Fruit fly (Drosophila melanogaster) whole organism, embryonic: ENCODE measurements around the gene sno.

ENCODE experiments used
- Awh ChIP-seq: fragments of 200-800 bp; sonication (Bioruptor generic); IDR thresholded peaks from 2 replicates; pipeline ENCODE4, ENCODE4 v1.3.6; 2022; ENCODE audit warnings: missing biosample characterization, missing genetic modification characterization
- BEAF-32 ChIP-seq: fragments of 200-800 bp; sonication (Bioruptor generic); optimal IDR thresholded peaks from 3 replicates; lab custom pipeline; 2017; ENCODE audit warnings: missing biosample characterization, missing genetic modification characterization, mild to moderate bottlenecking, moderate library complexity, missing genetic modification reagents
- Bgb ChIP-seq: fragments of 200-800 bp; sonication (Bioruptor generic); IDR thresholded peaks from 2 replicates; pipeline ENCODE4 v1.3.6; 2022; ENCODE audit warnings: missing biosample characterization, missing genetic modification characterization; ENCODE audit not compliant: partially characterized antibody
- CG10366 ChIP-seq: fragments of 200-800 bp; sonication (Bioruptor generic); IDR thresholded peaks from 2 replicates; pipeline ENCODE4 v1.3.6; 2022; ENCODE audit warnings: missing biosample characterization, missing genetic modification characterization
- CG11247 ChIP-seq: fragments of 200-800 bp; sonication (Bioruptor generic); IDR thresholded peaks from 2 replicates; pipeline ENCODE4 v1.3.6; 2022; ENCODE audit warnings: missing biosample characterization, missing genetic modification characterization
- CG11398 ChIP-seq: fragments of 200-800 bp; sonication (Bioruptor generic); optimal IDR thresholded peaks from 2 replicates; lab custom pipeline; 2016; ENCODE audit warnings: missing biosample characterization, missing genetic modification characterization
- CG11504 ChIP-seq: fragments of 200-800 bp; sonication (Bioruptor generic); optimal IDR thresholded peaks from 3 replicates; lab custom pipeline; 2019; ENCODE audit warnings: missing biosample characterization, mild to moderate bottlenecking, missing genetic modification characterization, moderate library complexity
- CG17359 ChIP-seq: fragments of 200-800 bp; sonication (Bioruptor generic); optimal IDR thresholded peaks from 3 replicates; lab custom pipeline; 2018; ENCODE audit warnings: missing biosample characterization, mild to moderate bottlenecking, missing genetic modification characterization, moderate library complexity
- CG17612 ChIP-seq: fragments of 200-800 bp; sonication (Bioruptor generic); IDR thresholded peaks from 2 replicates; pipeline ENCODE4 v1.3.6; 2022; ENCODE audit warnings: missing biosample characterization, missing genetic modification characterization
- CG2202 ChIP-seq: fragments of 200-800 bp; sonication (Bioruptor generic); optimal IDR thresholded peaks from 2 replicates; lab custom pipeline; 2018; ENCODE audit warnings: missing biosample characterization, mild to moderate bottlenecking, missing genetic modification characterization
- CG31365 ChIP-seq: fragments of 200-800 bp; sonication (Bioruptor generic); optimal IDR thresholded peaks from 2 replicates; lab custom pipeline; 2018; ENCODE audit warnings: missing biosample characterization, mild to moderate bottlenecking, missing genetic modification characterization
- CG32532 ChIP-seq: fragments of 200-800 bp; sonication (Bioruptor generic); IDR thresholded peaks from 2 replicates; pipeline ENCODE4 v1.3.6; 2022; ENCODE audit warnings: missing biosample characterization, missing genetic modification characterization
- CG3407 ChIP-seq: fragments of 200-800 bp; sonication (Bioruptor generic); optimal IDR thresholded peaks from 2 replicates; lab custom pipeline; 2018; ENCODE audit warnings: missing biosample characterization, mild to moderate bottlenecking, missing genetic modification characterization
- CG34224 ChIP-seq: fragments of 200-800 bp; sonication (Bioruptor generic); IDR thresholded peaks from 3 replicates; pipeline ENCODE4 v1.3.6; 2022; ENCODE audit warnings: missing biosample characterization, missing genetic modification characterization; ENCODE audit not compliant: partially characterized antibody
- CG42726 ChIP-seq: fragments of 200-800 bp; sonication (Bioruptor generic); IDR thresholded peaks from 2 replicates; pipeline ENCODE4 v1.3.6; 2022; ENCODE audit warnings: missing biosample characterization, missing genetic modification characterization; ENCODE audit not compliant: partially characterized antibody
- CG6765 ChIP-seq: fragments of 200-800 bp; sonication (Bioruptor generic); optimal IDR thresholded peaks from 3 replicates; lab custom pipeline; 2017; ENCODE audit warnings: missing biosample characterization, mild to moderate bottlenecking, missing genetic modification characterization
- CG6854 ChIP-seq: fragments of 200-800 bp; sonication (Bioruptor generic); optimal IDR thresholded peaks from 3 replicates; lab custom pipeline; 2017; ENCODE audit warnings: missing biosample characterization, mild to moderate bottlenecking, missing genetic modification characterization
- CG8089 ChIP-seq: fragments of 200-800 bp; sonication (Bioruptor generic); optimal IDR thresholded peaks from 3 replicates; lab custom pipeline; 2016; ENCODE audit warnings: missing biosample characterization, missing genetic modification characterization
- CG8765 ChIP-seq: fragments of 200-800 bp; sonication (Bioruptor generic); IDR thresholded peaks from 2 replicates; pipeline ENCODE4 v1.3.6; 2022; ENCODE audit warnings: missing biosample characterization, missing genetic modification characterization
- Chrac-16 ChIP-seq: fragments of 200-800 bp; sonication (Bioruptor generic); optimal IDR thresholded peaks from 3 replicates; lab custom pipeline; 2016; ENCODE audit warnings: missing biosample characterization, missing genetic modification characterization
- Dll ChIP-seq: fragments of 200-800 bp; sonication (Bioruptor generic); IDR thresholded peaks from 4 replicates; pipeline ENCODE4 v1.3.6; 2022; ENCODE audit warnings: missing biosample characterization, missing genetic modification characterization; ENCODE audit not compliant: partially characterized antibody
- Dp ChIP-seq: fragments of 200-800 bp; sonication (Bioruptor generic); optimal IDR thresholded peaks from 2 replicates; lab custom pipeline; 2018; ENCODE audit warnings: missing biosample characterization, mild to moderate bottlenecking, missing genetic modification characterization, moderate library complexity
- Dref ChIP-seq: fragments of 200-800 bp; sonication (Bioruptor generic); IDR thresholded peaks from 2 replicates; pipeline ENCODE4 v1.3.6; 2022; ENCODE audit warnings: missing biosample characterization, missing genetic modification characterization
- Hey ChIP-seq: fragments of 200-800 bp; sonication (Bioruptor generic); optimal IDR thresholded peaks from 3 replicates; lab custom pipeline; 2018; ENCODE audit warnings: missing biosample characterization, mild to moderate bottlenecking, missing genetic modification characterization
- Hsf ChIP-seq: fragments of 200-800 bp; sonication (Bioruptor generic); optimal IDR thresholded peaks from 3 replicates; lab custom pipeline; 2016; ENCODE audit warnings: missing biosample characterization, missing genetic modification characterization
- Lpt ChIP-seq: fragments of >200 bp; optimal IDR thresholded peaks from 2 replicates; lab custom pipeline; 2018; ENCODE audit warnings: missing biosample characterization, missing genetic modification characterization
- NfI ChIP-seq: fragments of 200-800 bp; sonication (Bioruptor generic); optimal IDR thresholded peaks from 3 replicates; lab custom pipeline; 2018; ENCODE audit warnings: missing biosample characterization, mild to moderate bottlenecking, missing genetic modification characterization, moderate library complexity
- Oaz ChIP-seq: fragments of 200-800 bp; sonication (Bioruptor generic); IDR thresholded peaks from 2 replicates; pipeline ENCODE4 v1.3.6; 2022; ENCODE audit warnings: missing biosample characterization, missing genetic modification characterization
- Scr ChIP-seq: fragments of 200-800 bp; sonication (Bioruptor generic); IDR thresholded peaks from 2 replicates; pipeline ENCODE4 v1.3.6; 2022; ENCODE audit warnings: missing biosample characterization, missing genetic modification characterization; ENCODE audit not compliant: partially characterized antibody
- Side ChIP-seq: fragments of 200-800 bp; sonication (Bioruptor generic); optimal IDR thresholded peaks from 2 replicates; lab custom pipeline; 2016; ENCODE audit warnings: missing biosample characterization, missing genetic modification characterization
- Sox102F ChIP-seq: fragments of 200-800 bp; sonication (Bioruptor generic); optimal IDR thresholded peaks from 2 replicates; lab custom pipeline; 2018; ENCODE audit warnings: missing biosample characterization, mild to moderate bottlenecking, missing genetic modification characterization, moderate library complexity
- Sry-δ ChIP-seq: fragments of 200-800 bp; sonication (Bioruptor generic); optimal IDR thresholded peaks from 2 replicates; lab custom pipeline; 2016; ENCODE audit warnings: missing biosample characterization, missing genetic modification characterization
- YL-1 ChIP-seq: fragments of 200-800 bp; sonication (Bioruptor generic); optimal IDR thresholded peaks from 3 replicates; lab custom pipeline; 2017; ENCODE audit warnings: missing biosample characterization, mild to moderate bottlenecking, missing genetic modification characterization
- al ChIP-seq: fragments of 200-800 bp; sonication (Bioruptor generic); IDR thresholded peaks from 2 replicates; pipeline ENCODE4 v1.3.6; 2022; ENCODE audit warnings: missing biosample characterization, missing genetic modification characterization
- amos ChIP-seq: fragments of 200-800 bp; sonication (Bioruptor generic); IDR thresholded peaks from 2 replicates; pipeline ENCODE4 v1.3.6; 2022; ENCODE audit warnings: missing biosample characterization, missing genetic modification characterization; ENCODE audit not compliant: partially characterized antibody
- ash1 ChIP-seq: fragments of 200-800 bp; sonication (Bioruptor generic); optimal IDR thresholded peaks from 2 replicates; lab custom pipeline; 2018; ENCODE audit warnings: missing biosample characterization, mild to moderate bottlenecking, missing genetic modification characterization
- ato ChIP-seq: fragments of 200-800 bp; sonication (Bioruptor generic); IDR thresholded peaks from 2 replicates; pipeline ENCODE4 v1.3.6; 2022; ENCODE audit warnings: missing biosample characterization, missing genetic modification characterization; ENCODE audit not compliant: partially characterized antibody
- bbx ChIP-seq: fragments of 200-800 bp; sonication (Bioruptor generic); IDR thresholded peaks from 2 replicates; pipeline ENCODE4 v1.3.6; 2022; ENCODE audit warnings: missing biosample characterization, missing genetic modification characterization; ENCODE audit not compliant: partially characterized antibody
- chinmo ChIP-seq: fragments of 200-800 bp; sonication (Bioruptor generic); IDR thresholded peaks from 4 replicates; pipeline ENCODE4 v1.3.6; 2022; ENCODE audit warnings: missing biosample characterization, missing genetic modification characterization; ENCODE audit not compliant: partially characterized antibody
- ci ChIP-seq: fragments of 200-800 bp; sonication (Bioruptor generic); IDR thresholded peaks from 3 replicates; pipeline ENCODE4 v1.3.6; 2022; ENCODE audit warnings: missing biosample characterization, missing genetic modification characterization
- dan ChIP-seq: fragments of 200-800 bp; sonication (Bioruptor generic); IDR thresholded peaks from 2 replicates; pipeline ENCODE4 v1.3.6; 2022; ENCODE audit warnings: missing biosample characterization, missing genetic modification characterization
- dysf ChIP-seq: fragments of 200-800 bp; sonication (Bioruptor generic); IDR thresholded peaks from 3 replicates; pipeline ENCODE4 v1.3.6; 2022; ENCODE audit warnings: missing biosample characterization, missing genetic modification characterization
- esg ChIP-seq: fragments of 200-800 bp; sonication (Bioruptor generic); conservative IDR thresholded peaks from 2 replicates; pipeline ENCODE4 v1.3.6; 2022; ENCODE audit warnings: missing biosample characterization, missing genetic modification characterization
- eve ChIP-seq, 2 experiments: fragments of >200 bp; optimal IDR thresholded peaks; 2 replicates each; lab custom pipeline; 2017; ENCODE audit warnings: missing biosample characterization in 2 of 2, missing genetic modification characterization in 2 of 2
- gem ChIP-seq: fragments of 200-800 bp; sonication (Bioruptor generic); optimal IDR thresholded peaks from 2 replicates; lab custom pipeline; 2019; ENCODE audit warnings: missing biosample characterization, mild to moderate bottlenecking, missing genetic modification characterization, moderate library complexity
- mld ChIP-seq: fragments of 200-800 bp; sonication (Bioruptor generic); IDR thresholded peaks from 3 replicates; pipeline ENCODE4 v1.3.6; 2022; ENCODE audit warnings: missing biosample characterization, missing genetic modification characterization; ENCODE audit not compliant: partially characterized antibody
- nerfin-2 ChIP-seq: fragments of 200-800 bp; sonication (Bioruptor generic); IDR thresholded peaks from 2 replicates; pipeline ENCODE4 v1.3.6; 2022; ENCODE audit warnings: missing biosample characterization, missing genetic modification characterization; ENCODE audit not compliant: partially characterized antibody
- org-1 ChIP-seq: fragments of 200-800 bp; sonication (Bioruptor generic); optimal IDR thresholded peaks from 2 replicates; lab custom pipeline; 2017; ENCODE audit warnings: missing biosample characterization, missing genetic modification characterization
- run ChIP-seq: fragments of 200-800 bp; sonication (Bioruptor generic); optimal IDR thresholded peaks from 3 replicates; lab custom pipeline; 2018; ENCODE audit warnings: missing biosample characterization, mild to moderate bottlenecking, missing genetic modification characterization
- tio ChIP-seq: fragments of 200-800 bp; sonication (Bioruptor generic); optimal IDR thresholded peaks from 2 replicates; lab custom pipeline; 2017; ENCODE audit warnings: missing biosample characterization, missing genetic modification characterization, inconsistent platforms
- tll ChIP-seq, 2 experiments: fragments of 200-800 bp in 1 of 2; fragments of >200 bp in 1 of 2; sonication (Bioruptor generic) in 1 of 2; optimal IDR thresholded peaks; 2 replicates each; lab custom pipeline; 2017 to 2019; ENCODE audit warnings: missing biosample characterization in 2 of 2, missing genetic modification characterization in 2 of 2, mild to moderate bottlenecking in 1 of 2, moderate library complexity in 1 of 2

Gene sno

dm6 chrX:13214056-13214455 is 2.6 kb upstream of the sno start (continued):
- TF ChIP-seq Hey (tag; lab: Kevin White, UChicago), result no peak
- TF ChIP-seq CG3407 (GFP tag; lab: Kevin White, UChicago), result no peak
- TF ChIP-seq Oaz (GFP tag; lab: Robert Waterston, UW), result no peak
- TF ChIP-seq CG31365 (tag; lab: Kevin White, UChicago), result peak; percentile 47
- peak; percentile 63 for TF ChIP-seq esg (GFP tag; lab: Robert Waterston, UW)
- TF ChIP-seq CG11398, result peak; percentile 33
- no peak for TF ChIP-seq chinmo
- no peak for TF ChIP-seq Scr (GFP tag; lab: Robert Waterston, UW)
- no peak for TF ChIP-seq CG42726 (GFP tag; lab: Robert Waterston, UW)
- peak; percentile 88 for TF ChIP-seq ci
- peak; percentile 69 for TF ChIP-seq CG11504 (tag; lab: Kevin White, UChicago)
- peak; percentile 7 for TF ChIP-seq YL-1 (GFP tag; lab: Kevin White, UChicago)
- peak; percentile 74 for TF ChIP-seq CG17359
- no peak for TF ChIP-seq CG8765 (GFP tag; lab: Robert Waterston, UW)
- TF ChIP-seq Side (GFP tag; lab: Kevin White, UChicago), result peak; percentile 68
- peak; percentile 71 for TF ChIP-seq Chrac-16 (GFP tag; lab: Kevin White, UChicago)
- peak; percentile 75 for TF ChIP-seq CG32532
- TF ChIP-seq CG17612 (GFP tag; lab: Robert Waterston, UW), result 0 out of 2 replicates have a peak, but pooled peaks have one; percentile 32
- TF ChIP-seq CG8089, result peak; percentile 48
- no peak for TF ChIP-seq tll (GFP tag; optimal IDR thresholded peaks at IDR 0.05; lab: Kevin White, UChicago)
- TF ChIP-seq Lpt, result no peak
- peak; percentile 78 for TF ChIP-seq gem (tag; lab: Kevin White, UChicago)
- TF ChIP-seq CG6854 (GFP tag; lab: Kevin White, UChicago), result no peak
- peak; percentile 62; the same call in 1 of the 2 replicates for TF ChIP-seq CG10366 (GFP tag; lab: Robert Waterston, UW)
- peak; percentile 14 for TF ChIP-seq org-1 (GFP tag; lab: Kevin White, UChicago)
- no peak for TF ChIP-seq ato (GFP tag; lab: Robert Waterston, UW)
- peak; percentile 50 for TF ChIP-seq NfI
- TF ChIP-seq CG34224 (GFP tag; lab: Robert Waterston, UW), result no peak
- TF ChIP-seq Hsf (GFP tag; lab: Kevin White, UChicago), result peak; percentile 80
- TF ChIP-seq eve (GFP tag; optimal IDR thresholded peaks at IDR 0.05; lab: Kevin White, UChicago), result peak in 1 of 2 experiments; percentile 61
- TF ChIP-seq CG11247 (GFP tag; lab: Robert Waterston, UW), result peak; percentile 45; the same call in 1 of the 2 replicates

DNA sequence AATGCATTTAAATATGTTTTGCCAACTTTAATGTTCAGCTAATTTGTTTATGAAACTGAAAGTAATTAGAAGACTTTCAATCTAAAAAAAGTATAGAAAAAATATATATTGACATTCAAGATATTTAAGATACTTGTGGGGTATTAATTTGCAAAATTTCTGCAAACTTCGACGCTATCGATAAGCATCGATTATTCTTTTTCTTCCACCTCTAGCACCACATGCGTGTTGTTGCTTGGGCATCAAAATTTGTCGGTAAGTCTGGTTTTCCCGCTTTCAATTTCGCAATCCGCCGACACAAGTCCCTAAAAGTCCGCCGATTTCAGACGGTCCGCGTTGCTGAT is 636 bp upstream of the sno start, which contains the start of gene REG:
Gene REG, plus strand, starts transcription at position 188 of the 344 bp plus-strand sequence.
- no peak for TF ChIP-seq tio (GFP tag; lab: Kevin White, UChicago)
- peak; percentile 62 for TF ChIP-seq Dref (GFP tag; lab: Robert Waterston, UW)
- peak; percentile 14; the same call in 1 of the 2 replicates for TF ChIP-seq bbx
- TF ChIP-seq al (GFP tag; lab: Robert Waterston, UW), result no peak
- TF ChIP-seq run (tag; lab: Kevin White, UChicago), result no peak
- TF ChIP-seq CG2202 (tag; lab: Kevin White, UChicago), result no peak
- TF ChIP-seq BEAF-32 (GFP tag; lab: Kevin White, UChicago), result peak; percentile 23
- TF ChIP-seq dysf, result no peak
- TF ChIP-seq mld (GFP tag; lab: Robert Waterston, UW), result 0 out of 3 replicates have a peak, but pooled peaks have one; percentile 46
- peak; percentile 34 for TF ChIP-seq Dp
- TF ChIP-seq dan (GFP tag; lab: Robert Waterston, UW), result no peak
- TF ChIP-seq ash1, result no peak
- peak; percentile 58 for TF ChIP-seq Sry-δ (GFP tag; lab: Kevin White, UChicago)
- peak; percentile 53; the same call in 1 of the 2 replicates for TF ChIP-seq amos (GFP tag; lab: Robert Waterston, UW)
- no peak for TF ChIP-seq CG6765 (GFP tag; lab: Kevin White, UChicago)
- TF ChIP-seq Awh (GFP tag; lab: Robert Waterston, UW), result no peak
- peak; percentile 39 for TF ChIP-seq Bgb (GFP tag; lab: Robert Waterston, UW)
- no peak for TF ChIP-seq Sox102F (GFP tag; lab: Kevin White, UChicago)
- TF ChIP-seq nerfin-2 (GFP tag; lab: Robert Waterston, UW), result 0 out of 2 replicates have a peak, but pooled peaks have one; percentile 29
- TF ChIP-seq Dll, result 0 out of 4 replicates have a peak, but pooled peaks have one; percentile 59
